Fruit fly (Drosophila melanogaster): ENCODE measurements around the gene CG33764.

The CG33764 gene

dm6 chr3L:4313299-4313698, 46.0 kb upstream of the CG33764 start, which contains the start of gene Claspin (continued):
- TF ChIP-seq CG11398 (GFP tag; optimal IDR thresholded peaks at IDR 0.05) (no peak), Sox102F (GFP tag; optimal IDR thresholded peaks at IDR 0.05) (no peak), Med (GFP tag) (peak; percentile 95), dan (GFP tag; IDR thresholded peaks at IDR 0.05) (no peak), da (GFP tag; optimal IDR thresholded peaks at IDR 0.05) (no peak), vvl (GFP tag; IDR thresholded peaks at IDR 0.05) (peak; percentile 60), CG4404 (GFP tag; IDR thresholded peaks at IDR 0.05) (no peak), CG12659 (GFP tag; optimal IDR thresholded peaks at IDR 0.05) (peak; percentile 66), CG12219 (GFP tag; optimal IDR thresholded peaks at IDR 0.05) (no peak), dpn (GFP tag; optimal IDR thresholded peaks at IDR 0.05) (peak; percentile 60 to 65), CG10979 (tag; optimal IDR thresholded peaks at IDR 0.05) (no peak), CG11695 (GFP tag; IDR thresholded peaks at IDR 0.05) (no peak), h (optimal IDR thresholded peaks at IDR 0.05) (no peak), CG10267 (tag; optimal IDR thresholded peaks at IDR 0.05) (peak; percentile 95), Poxn (GFP tag; IDR thresholded peaks at IDR 0.05) (no peak), sqz (GFP tag; optimal IDR thresholded peaks at IDR 0.05) (no peak), seq (GFP tag; IDR thresholded peaks at IDR 0.05) (no peak), gt (GFP tag; IDR thresholded peaks at IDR 0.05) (no peak), Myb (GFP tag; optimal IDR thresholded peaks at IDR 0.05) (peak; percentile 57), YL-1 (GFP tag; optimal IDR thresholded peaks at IDR 0.05) (peak; percentile 11), Gug (GFP tag; IDR thresholded peaks at IDR 0.05) (no peak; the same call in 3 of the 4 replicates), CG11247 (GFP tag; IDR thresholded peaks at IDR 0.05) (no peak), az2 (GFP tag; optimal IDR thresholded peaks at IDR 0.05) (no peak), CG6689 (GFP tag; IDR thresholded peaks at IDR 0.05) (no peak), CG43689 (GFP tag; IDR thresholded peaks at IDR 0.05) (no peak), CG7745 (tag; optimal IDR thresholded peaks at IDR 0.05) (no peak), CG42726 (GFP tag; IDR thresholded peaks at IDR 0.05; ENCODE audit: partially characterized antibody) (peak; percentile 26; the same call in 1 of the 2 replicates), CG17912 (GFP tag; optimal IDR thresholded peaks at IDR 0.05) (peak; percentile 54), z (GFP tag; IDR thresholded peaks at IDR 0.05) (no peak), Optix (GFP tag; IDR thresholded peaks at IDR 0.05) (no peak), bigmax (GFP tag; optimal IDR thresholded peaks at IDR 0.05) (no peak), bbx (GFP tag; IDR thresholded peaks at IDR 0.05; ENCODE audit: partially characterized antibody) (peak; percentile 61), ttk (GFP tag; IDR thresholded peaks at IDR 0.05) (no peak), CG6272 (GFP tag; IDR thresholded peaks at IDR 0.05) (no peak), Fer2 (tag; optimal IDR thresholded peaks at IDR 0.05) (no peak), ash1 (GFP tag; optimal IDR thresholded peaks at IDR 0.05) (no peak), tna (GFP tag; IDR thresholded peaks at IDR 0.05; ENCODE audit: partially characterized antibody) (no peak), CG7556 (GFP tag; optimal IDR thresholded peaks at IDR 0.05) (no peak), BtbVII (GFP tag; optimal IDR thresholded peaks at IDR 0.05) (no peak), tio (GFP tag; optimal IDR thresholded peaks at IDR 0.05) (no peak), CG11093 (GFP tag; IDR thresholded peaks at IDR 0.05) (no peak), CG32532 (GFP tag; IDR thresholded peaks at IDR 0.05) (no peak; the same call in 1 of the 2 replicates), bsh (GFP tag; optimal IDR thresholded peaks at IDR 0.05) (peak in 1 of 2 experiments; percentile 16), vnd (GFP tag; IDR thresholded peaks at IDR 0.05; ENCODE audit: partially characterized antibody) (no peak), cwo (GFP tag; optimal IDR thresholded peaks at IDR 0.05) (no peak), CG2199 (GFP tag; IDR thresholded peaks at IDR 0.05) (no peak; the same call in 2 of the 3 replicates), nmo (GFP tag; optimal IDR thresholded peaks at IDR 0.05) (peak; percentile 44), CG8478 (optimal IDR thresholded peaks at IDR 0.05) (no peak), HLH3B (GFP tag; IDR thresholded peaks at IDR 0.05) (no peak), unc-4 (GFP tag; IDR thresholded peaks at IDR 0.05; ENCODE audit: partially characterized antibody) (no peak), CG10565 (GFP tag; optimal IDR thresholded peaks at IDR 0.05) (no peak), nau (GFP tag; optimal IDR thresholded peaks at IDR 0.05) (no peak)
